Worm (Caenorhabditis elegans): ENCODE data around the gene F55C9.11.

DNA sequence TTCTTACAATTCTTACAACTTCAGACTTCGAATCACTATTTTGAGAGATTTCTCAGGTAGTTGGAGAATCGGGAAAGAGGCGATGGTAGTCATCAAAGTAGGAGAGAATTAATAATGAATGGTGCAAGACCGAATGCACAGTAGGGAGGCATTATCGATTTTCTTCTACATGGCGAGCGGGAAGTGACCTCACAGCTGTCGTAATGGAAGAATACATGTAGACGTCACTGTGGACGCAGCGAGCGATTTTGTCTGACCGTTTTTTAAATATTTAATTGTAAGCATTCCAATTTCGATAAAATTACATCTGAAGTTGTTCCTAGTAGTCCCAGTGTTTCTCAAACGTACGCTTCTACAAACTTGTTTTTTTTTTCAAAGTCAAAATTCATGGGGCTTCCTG lies at the start of gene F55C9.11:
- no peak for TF ChIP-seq daf-19 (GFP tag; conservative IDR thresholded peaks at IDR 0.05)
- no peak for TF ChIP-seq snpc-4 (tag; optimal IDR thresholded peaks at IDR 0.05)
- no peak for TF ChIP-seq aly-2 (tag; optimal IDR thresholded peaks at IDR 0.05)
- TF ChIP-seq nhr-237 (tag; optimal IDR thresholded peaks at IDR 0.05) = no peak
- TF ChIP-seq nhr-11 (tag; optimal IDR thresholded peaks at IDR 0.05) = no peak
- TF ChIP-seq R02D3.7 (tag; optimal IDR thresholded peaks at IDR 0.05) = no peak
